Worm (Caenorhabditis elegans): ENCODE results near the gene ZK1240.9.

DNA sequence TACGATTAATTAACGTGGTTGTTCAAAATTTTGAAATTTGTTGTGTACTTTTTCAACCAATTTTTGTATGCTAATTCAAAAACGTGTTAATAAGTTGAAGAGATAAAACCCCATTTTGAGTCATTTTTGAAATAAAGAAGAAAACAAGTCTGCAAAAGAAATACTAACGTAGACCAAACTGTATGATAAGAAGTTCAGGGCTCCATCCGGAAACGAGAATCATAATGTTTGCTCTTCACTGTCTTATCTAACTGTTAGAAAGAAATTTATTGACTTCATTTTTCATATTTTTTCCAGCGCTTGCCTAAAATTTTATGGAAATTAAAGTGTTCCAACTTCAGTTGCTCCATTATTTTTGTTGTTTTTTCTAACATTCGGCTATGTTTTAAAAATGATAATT, 12.5 kb upstream of the ZK1240.9 start:
- no peak for TF ChIP-seq med-1 (GFP tag; optimal IDR thresholded peaks at IDR 0.05; ENCODE audit: insufficient read depth)
- no peak for TF ChIP-seq T22C8.4 (GFP tag; IDR thresholded peaks at IDR 0.05)
- no peak for TF ChIP-seq flt-1 (GFP tag; IDR thresholded peaks at IDR 0.05)
- no peak for TF ChIP-seq ztf-23 (GFP tag; IDR thresholded peaks at IDR 0.05)
- no peak for TF ChIP-seq ztf-29 (GFP tag; IDR thresholded peaks at IDR 0.05)
- no peak for TF ChIP-seq tab-1 (GFP tag; IDR thresholded peaks at IDR 0.05)
- no peak for TF ChIP-seq cog-1 (tag; optimal IDR thresholded peaks at IDR 0.05)
- TF ChIP-seq ref-1 (GFP tag; conservative IDR thresholded peaks at IDR 0.05): no peak
